Worm (Caenorhabditis elegans) whole organism, young adult: ENCODE data around the gene eol-1.

Experiments used
- K11D2.4 ChIP-seq: fragments of 200-800 bp; sonication (Bioruptor generic); IDR thresholded peaks from 2 replicates; pipeline ENCODE4 v1.3.6; 2022; ENCODE audit warnings: missing genetic modification reagents, missing genetic modification characterization, missing compliant biosample characterization
- T07F8.4 ChIP-seq: sonication (generic microtip); optimal IDR thresholded peaks from 2 replicates; lab custom pipeline; 2016; ENCODE audit warnings: mild to moderate bottlenecking, missing genetic modification characterization, moderate library complexity, missing compliant biosample characterization
- Y79H2A.3 ChIP-seq: fragments of 200-800 bp; sonication (Bioruptor generic); conservative IDR thresholded peaks from 2 replicates; pipeline ENCODE4 v1.3.6; 2022; ENCODE audit warnings: missing genetic modification reagents, missing genetic modification characterization, missing compliant biosample characterization
- ZK185.1 ChIP-seq: sonication (generic microtip); optimal IDR thresholded peaks from 2 replicates; lab custom pipeline; 2016; ENCODE audit warnings: mild to moderate bottlenecking, missing genetic modification characterization, missing compliant biosample characterization; ENCODE audit not compliant: poor library complexity, severe bottlenecking
- ama-1 ChIP-seq, 3 experiments: fragments of 150-350 bp in 1 of 3; sonication (generic microtip) in 2 of 3; optimal IDR thresholded peaks; 2 replicates each; lab custom pipeline; 2014 to 2018; ENCODE audit warnings: missing biosample characterization in 2 of 3, missing genetic modification characterization in 2 of 3, missing genetic modification reagents in 2 of 3
- aptf-3 ChIP-seq: fragments of 200-800 bp; sonication (Bioruptor generic); IDR thresholded peaks from 2 replicates; pipeline ENCODE4 v1.3.6; 2022; ENCODE audit warnings: missing genetic modification characterization, missing compliant biosample characterization
- ceh-79 ChIP-seq: sonication (generic microtip); optimal IDR thresholded peaks from 2 replicates; lab custom pipeline; 2017; ENCODE audit warnings: mild to moderate bottlenecking, missing genetic modification characterization, missing compliant biosample characterization
- dox-1 ChIP-seq: fragments of 200-800 bp; sonication (Bioruptor generic); IDR thresholded peaks from 2 replicates; pipeline ENCODE4 v1.3.6; 2022; ENCODE audit warnings: missing genetic modification reagents, missing genetic modification characterization, missing compliant biosample characterization
- mel-28 ChIP-seq: sonication (generic microtip); optimal IDR thresholded peaks from 2 replicates; lab custom pipeline; 2016; ENCODE audit warnings: borderline replicate concordance, mild to moderate bottlenecking, missing genetic modification characterization, missing compliant biosample characterization
- nhr-90 ChIP-seq: sonication (generic microtip); optimal IDR thresholded peaks from 2 replicates; lab custom pipeline; 2016; ENCODE audit warnings: missing genotype, mild to moderate bottlenecking, missing genetic modification characterization, missing compliant biosample characterization
- pbrm-1 ChIP-seq: fragments of 200-800 bp; sonication (Bioruptor generic); IDR thresholded peaks from 2 replicates; pipeline ENCODE4 v1.3.6; 2022; ENCODE audit warnings: missing genetic modification reagents, missing genetic modification characterization, missing compliant biosample characterization

DNA sequence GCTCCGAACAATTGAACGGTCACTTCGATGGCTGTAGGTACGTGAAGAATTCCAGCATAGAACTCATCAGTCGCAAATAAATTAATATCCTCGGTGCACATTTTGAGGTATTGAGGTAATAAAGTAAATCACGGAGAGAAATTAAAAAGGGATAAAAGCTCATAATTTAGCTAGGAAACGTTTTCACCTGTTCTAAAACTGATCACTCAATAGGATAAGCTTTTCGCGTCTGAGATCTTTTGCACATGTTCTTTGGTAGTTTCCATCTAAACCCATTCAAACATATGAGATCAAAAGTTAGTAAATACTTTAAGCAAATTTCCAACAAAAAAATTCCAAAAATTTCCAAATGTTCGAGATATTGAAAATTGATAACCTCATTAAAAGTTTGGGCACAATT lies 36.8 kb upstream of the eol-1 start, which contains the start of gene srh-308:
- TF ChIP-seq dox-1 (GFP tag; lab: Robert Waterston, UW), result no peak
- no peak for TF ChIP-seq pbrm-1 (GFP tag; lab: Robert Waterston, UW)
- TF ChIP-seq T07F8.4 (tag; lab: Kevin White, UChicago), result no peak
- TF ChIP-seq ama-1 (optimal IDR thresholded peaks at IDR 0.05; lab: Kevin White, UChicago), result no peak
- TF ChIP-seq ama-1 (GFP tag; optimal IDR thresholded peaks at IDR 0.05; lab: Kevin White, UChicago), result no peak
- TF ChIP-seq nhr-90 (tag; lab: Kevin White, UChicago), result no peak
- TF ChIP-seq ceh-79 (tag; lab: Kevin White, UChicago), result no peak
- TF ChIP-seq Y79H2A.3 (GFP tag; lab: Robert Waterston, UW), result no peak
- no peak for TF ChIP-seq mel-28 (tag; lab: Kevin White, UChicago)
- no peak for TF ChIP-seq aptf-3 (GFP tag; lab: Robert Waterston, UW)
- TF ChIP-seq K11D2.4 (GFP tag; lab: Robert Waterston, UW), result no peak
- TF ChIP-seq ZK185.1 (tag; lab: Kevin White, UChicago), result no peak
